Fruit fly (Drosophila melanogaster) whole organism, embryonic: ENCODE measurements around the gene fln.
A peak's percentile ranks its signal among the peaks of the same experiment; 100 is the strongest.

Source experiments
- Adf1 ChIP-seq: fragments of 200-800 bp; sonication (Bioruptor generic); IDR thresholded peaks from 2 replicates; pipeline ENCODE4 v1.3.6; 2022; ENCODE audit warnings: missing biosample characterization, missing genetic modification characterization
- Asciz ChIP-seq: fragments of 200-800 bp; sonication (Bioruptor generic); optimal IDR thresholded peaks from 2 replicates; lab custom pipeline; 2017; ENCODE audit warnings: missing biosample characterization, mild to moderate bottlenecking, missing genetic modification characterization, missing genetic modification reagents
- Bgb ChIP-seq: fragments of 200-800 bp; sonication (Bioruptor generic); IDR thresholded peaks from 2 replicates; pipeline ENCODE4 v1.3.6; 2022; ENCODE audit warnings: missing biosample characterization, missing genetic modification characterization; ENCODE audit not compliant: partially characterized antibody
- CG10366 ChIP-seq: fragments of 200-800 bp; sonication (Bioruptor generic); IDR thresholded peaks from 2 replicates; pipeline ENCODE4 v1.3.6; 2022; ENCODE audit warnings: missing biosample characterization, missing genetic modification characterization
- CG11560 ChIP-seq: fragments of 200-800 bp; sonication (Bioruptor generic); IDR thresholded peaks from 3 replicates; pipeline ENCODE4 v1.3.6; 2022; ENCODE audit warnings: missing biosample characterization, missing genetic modification characterization
- CG12236 ChIP-seq: fragments of 200-800 bp; sonication (Bioruptor generic); optimal IDR thresholded peaks from 2 replicates; lab custom pipeline; 2016; ENCODE audit warnings: missing biosample characterization, missing genetic modification characterization
- CG13624 ChIP-seq: fragments of 200-800 bp; sonication (Bioruptor generic); optimal IDR thresholded peaks from 2 replicates; lab custom pipeline; 2016; ENCODE audit warnings: missing biosample characterization, missing genetic modification characterization
- CG14965 ChIP-seq: fragments of 200-800 bp; sonication (Bioruptor generic); optimal IDR thresholded peaks from 2 replicates; lab custom pipeline; 2016; ENCODE audit warnings: missing biosample characterization, missing genetic modification characterization, borderline replicate concordance
- CG15269 ChIP-seq: fragments of 200-800 bp; sonication (Bioruptor generic); optimal IDR thresholded peaks from 2 replicates; lab custom pipeline; 2018; ENCODE audit warnings: missing biosample characterization, mild to moderate bottlenecking, missing genetic modification characterization, moderate library complexity
- CG1603 ChIP-seq: fragments of 200-800 bp; sonication (Bioruptor generic); optimal IDR thresholded peaks from 2 replicates; lab custom pipeline; 2019; ENCODE audit warnings: missing biosample characterization, mild to moderate bottlenecking, missing genetic modification characterization, moderate library complexity
- CG2116 ChIP-seq: fragments of 200-800 bp; sonication (Bioruptor generic); optimal IDR thresholded peaks from 3 replicates; lab custom pipeline; 2018; ENCODE audit warnings: missing biosample characterization, mild to moderate bottlenecking, missing genetic modification characterization
- CG31224 ChIP-seq: fragments of 200-800 bp; sonication (Bioruptor generic); IDR thresholded peaks from 2 replicates; pipeline ENCODE4 v1.3.6; 2022; ENCODE audit warnings: missing biosample characterization, missing genetic modification characterization
- CG32772 ChIP-seq: fragments of 200-800 bp; sonication (Bioruptor generic); IDR thresholded peaks from 2 replicates; pipeline ENCODE4 v1.3.6; 2022; ENCODE audit warnings: missing biosample characterization, missing genetic modification characterization
- CG3281 ChIP-seq: fragments of 200-800 bp; sonication (Bioruptor generic); optimal IDR thresholded peaks from 3 replicates; lab custom pipeline; 2017; ENCODE audit warnings: missing biosample characterization, mild to moderate bottlenecking, missing genetic modification characterization
- CG3407 ChIP-seq: fragments of 200-800 bp; sonication (Bioruptor generic); optimal IDR thresholded peaks from 2 replicates; lab custom pipeline; 2018; ENCODE audit warnings: missing biosample characterization, mild to moderate bottlenecking, missing genetic modification characterization
- CG3838 ChIP-seq: fragments of 200-800 bp; sonication (Bioruptor generic); optimal IDR thresholded peaks from 3 replicates; lab custom pipeline; 2016; ENCODE audit warnings: missing biosample characterization, missing genetic modification characterization
- CG3847 ChIP-seq: fragments of 200-800 bp; sonication (Bioruptor generic); IDR thresholded peaks from 2 replicates; pipeline ENCODE4 v1.3.6; 2022; ENCODE audit warnings: missing biosample characterization, missing genetic modification characterization
- CG42726 ChIP-seq: fragments of 200-800 bp; sonication (Bioruptor generic); IDR thresholded peaks from 2 replicates; pipeline ENCODE4 v1.3.6; 2022; ENCODE audit warnings: missing biosample characterization, missing genetic modification characterization; ENCODE audit not compliant: partially characterized antibody
- CG7963 ChIP-seq: fragments of 200-800 bp; sonication (Bioruptor generic); IDR thresholded peaks from 3 replicates; pipeline ENCODE4 v1.3.6; 2022; ENCODE audit warnings: missing biosample characterization, missing genetic modification characterization; ENCODE audit not compliant: partially characterized antibody
- Fer2 ChIP-seq: fragments of 200-800 bp; sonication (Bioruptor generic); optimal IDR thresholded peaks from 2 replicates; lab custom pipeline; 2018; ENCODE audit warnings: missing biosample characterization, mild to moderate bottlenecking, missing genetic modification characterization, moderate library complexity
- Hmx ChIP-seq: fragments of 200-800 bp; sonication (Bioruptor generic); optimal IDR thresholded peaks from 2 replicates; lab custom pipeline; 2016; ENCODE audit warnings: missing biosample characterization, missing genetic modification characterization
- Hr78 ChIP-seq, 2 experiments: fragments of 200-800 bp in 1 of 2; fragments of >200 bp in 1 of 2; sonication (Bioruptor generic) in 1 of 2; optimal IDR thresholded peaks; 2 replicates each; lab custom pipeline; 2017 to 2019; ENCODE audit warnings: missing biosample characterization in 2 of 2, missing genetic modification characterization in 2 of 2, mild to moderate bottlenecking in 1 of 2, moderate library complexity in 1 of 2
- Hsf ChIP-seq: fragments of 200-800 bp; sonication (Bioruptor generic); optimal IDR thresholded peaks from 3 replicates; lab custom pipeline; 2016; ENCODE audit warnings: missing biosample characterization, missing genetic modification characterization
- MESR4 ChIP-seq: fragments of 200-800 bp; sonication (Bioruptor generic); optimal IDR thresholded peaks from 2 replicates; lab custom pipeline; 2018; ENCODE audit warnings: missing biosample characterization, mild to moderate bottlenecking, missing genetic modification characterization, moderate library complexity
- NC2α ChIP-seq: fragments of 200-800 bp; sonication (Bioruptor generic); optimal IDR thresholded peaks from 2 replicates; lab custom pipeline; 2016; ENCODE audit warnings: missing biosample characterization, missing genetic modification characterization
- Neu2 ChIP-seq: fragments of 200-800 bp; sonication (Bioruptor generic); optimal IDR thresholded peaks from 3 replicates; lab custom pipeline; 2016; ENCODE audit warnings: missing biosample characterization, missing genetic modification characterization, borderline replicate concordance
- Nf-YA ChIP-seq: fragments of 200-800 bp; sonication (Bioruptor generic); IDR thresholded peaks from 2 replicates; pipeline ENCODE4 v1.3.6; 2022; ENCODE audit warnings: missing biosample characterization, missing genetic modification characterization
- Nf-YB ChIP-seq: fragments of 200-800 bp; sonication (Bioruptor generic); optimal IDR thresholded peaks from 3 replicates; lab custom pipeline; 2019; ENCODE audit warnings: missing biosample characterization, mild to moderate bottlenecking, missing genetic modification characterization, moderate library complexity
- Nf-YC ChIP-seq: fragments of 200-800 bp; optimal IDR thresholded peaks from 3 replicates; lab custom pipeline; 2019; ENCODE audit warnings: missing biosample characterization, mild to moderate bottlenecking, missing genetic modification characterization, moderate library complexity
- Oli ChIP-seq: fragments of 200-800 bp; sonication (Bioruptor generic); optimal IDR thresholded peaks from 2 replicates; lab custom pipeline; 2018; ENCODE audit warnings: missing biosample characterization, mild to moderate bottlenecking, missing genetic modification characterization, moderate library complexity
- Ptx1 ChIP-seq: fragments of 200-800 bp; sonication (Bioruptor generic); IDR thresholded peaks from 2 replicates; pipeline ENCODE4 v1.3.6; 2022; ENCODE audit warnings: missing biosample characterization, missing genetic modification characterization
- Side ChIP-seq: fragments of 200-800 bp; sonication (Bioruptor generic); optimal IDR thresholded peaks from 2 replicates; lab custom pipeline; 2016; ENCODE audit warnings: missing biosample characterization, missing genetic modification characterization
- TFAM ChIP-seq: fragments of 200-800 bp; sonication (Bioruptor generic); optimal IDR thresholded peaks from 2 replicates; lab custom pipeline; 2017; ENCODE audit warnings: missing biosample characterization, missing genetic modification characterization, inconsistent platforms
- Taf1 ChIP-seq: fragments of 200-800 bp; sonication (Bioruptor generic); IDR thresholded peaks from 2 replicates; pipeline ENCODE4 v1.3.6; 2022; ENCODE audit warnings: missing biosample characterization, missing genetic modification characterization
- Trl ChIP-seq, 3 experiments: fragments of >200 bp in 2 of 3; fragments of 200-800 bp in 1 of 3; sonication (Bioruptor generic) in 1 of 3; optimal IDR thresholded peaks; 2 replicates in 1 of 3; 3 replicates in 2 of 3; lab custom pipeline; 2016 to 2017; ENCODE audit warnings: missing biosample characterization in 1 of 3, missing genetic modification characterization in 1 of 3
- Vsx1 ChIP-seq: fragments of 200-800 bp; sonication (Bioruptor generic); optimal IDR thresholded peaks from 2 replicates; lab custom pipeline; 2017; ENCODE audit warnings: missing biosample characterization, mild to moderate bottlenecking, missing genetic modification characterization, missing genetic modification reagents
- bab2 ChIP-seq: fragments of 200-800 bp; sonication (Bioruptor generic); optimal IDR thresholded peaks from 2 replicates; lab custom pipeline; 2016; ENCODE audit warnings: missing biosample characterization, missing genetic modification characterization
- br ChIP-seq: fragments of >200 bp; optimal IDR thresholded peaks from 2 replicates; lab custom pipeline; 2017
- dati ChIP-seq: fragments of 200-800 bp; sonication (Bioruptor generic); IDR thresholded peaks from 2 replicates; pipeline ENCODE4 v1.3.6; 2022; ENCODE audit warnings: missing biosample characterization, missing genetic modification characterization
- eyg ChIP-seq: fragments of 200-800 bp; sonication (Bioruptor generic); optimal IDR thresholded peaks from 3 replicates; lab custom pipeline; 2016; ENCODE audit warnings: missing biosample characterization, missing genetic modification characterization
- hbn ChIP-seq: fragments of 200-800 bp; sonication (Bioruptor generic); IDR thresholded peaks from 2 replicates; pipeline ENCODE4 v1.3.6; 2022; ENCODE audit warnings: missing biosample characterization, missing genetic modification characterization; ENCODE audit not compliant: partially characterized antibody
- ken ChIP-seq: fragments of 200-800 bp; sonication (Bioruptor generic); IDR thresholded peaks from 3 replicates; pipeline ENCODE4 v1.3.6; 2022; ENCODE audit warnings: missing biosample characterization, missing genetic modification characterization
- lab ChIP-seq: fragments of 200-800 bp; sonication (Bioruptor generic); optimal IDR thresholded peaks from 3 replicates; lab custom pipeline; 2017; ENCODE audit warnings: missing biosample characterization, missing genetic modification characterization, mild to moderate bottlenecking, moderate library complexity, missing genetic modification reagents
- nerfin-2 ChIP-seq: fragments of 200-800 bp; sonication (Bioruptor generic); IDR thresholded peaks from 2 replicates; pipeline ENCODE4 v1.3.6; 2022; ENCODE audit warnings: missing biosample characterization, missing genetic modification characterization; ENCODE audit not compliant: partially characterized antibody
- otp ChIP-seq: fragments of 200-800 bp; sonication (Bioruptor generic); IDR thresholded peaks from 3 replicates; pipeline ENCODE4, ENCODE4 v1.3.6; 2022; ENCODE audit warnings: missing biosample characterization, missing genetic modification characterization
- pita ChIP-seq: fragments of 200-800 bp; sonication (Bioruptor generic); optimal IDR thresholded peaks from 2 replicates; lab custom pipeline; 2017; ENCODE audit warnings: missing biosample characterization, mild to moderate bottlenecking, missing genetic modification characterization
- salm ChIP-seq: fragments of 200-800 bp; sonication (Bioruptor generic); optimal IDR thresholded peaks from 2 replicates; lab custom pipeline; 2018; ENCODE audit warnings: missing biosample characterization, mild to moderate bottlenecking, missing genetic modification characterization
- slbo ChIP-seq: fragments of 200-800 bp; sonication (Bioruptor generic); IDR thresholded peaks from 2 replicates; pipeline ENCODE4 v1.3.6; 2022; ENCODE audit warnings: missing biosample characterization, missing genetic modification characterization
- toy ChIP-seq: fragments of 200-800 bp; sonication (Bioruptor generic); IDR thresholded peaks from 2 replicates; pipeline ENCODE4 v1.3.6; 2022; ENCODE audit warnings: missing biosample characterization, missing genetic modification characterization
- trem ChIP-seq: fragments of 200-800 bp; optimal IDR thresholded peaks from 3 replicates; lab custom pipeline; 2019; ENCODE audit warnings: missing biosample characterization, mild to moderate bottlenecking, missing genetic modification characterization, moderate library complexity
- wek ChIP-seq: fragments of 200-800 bp; sonication (Bioruptor generic); optimal IDR thresholded peaks from 3 replicates; lab custom pipeline; 2018; ENCODE audit warnings: missing biosample characterization, mild to moderate bottlenecking, missing genetic modification characterization, moderate library complexity

fln gene

DNA sequence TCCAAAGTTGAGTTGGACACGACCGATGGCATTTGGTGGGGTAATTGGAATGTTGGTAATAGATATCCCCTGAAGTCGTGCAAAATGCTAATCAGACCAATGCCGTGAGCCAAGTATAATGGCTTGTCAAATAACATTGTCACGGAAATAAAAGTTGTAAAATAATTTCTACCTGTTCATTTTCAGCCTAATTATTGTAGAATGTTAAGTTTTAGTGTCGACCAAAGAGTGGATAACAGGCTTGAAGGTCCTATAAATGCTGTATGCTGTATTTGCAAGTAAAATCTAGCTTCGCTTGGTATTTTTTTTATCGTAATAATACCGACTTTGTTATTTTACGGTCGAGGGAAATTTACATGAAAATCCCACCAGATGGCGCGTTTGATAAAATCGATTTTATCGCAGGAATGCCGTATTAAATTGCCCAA, 13.4 kb upstream of the fln start (continued):
- TF ChIP-seq CG7963 (GFP tag; lab: Robert Waterston, UW) (no peak), Asciz (GFP tag; lab: Kevin White, UChicago) (no peak), CG2116 (GFP tag; lab: Kevin White, UChicago) (peak; percentile 25), Bgb (GFP tag; lab: Robert Waterston, UW) (peak; percentile 79; the same call in 1 of the 2 replicates), CG31224 (no peak), Nf-YC (tag; lab: Kevin White, UChicago) (peak; percentile 41), Vsx1 (GFP tag; lab: Kevin White, UChicago) (peak; percentile 69), Hmx (GFP tag; lab: Kevin White, UChicago) (no peak), NC2α (GFP tag; lab: Kevin White, UChicago) (no peak), eyg (GFP tag; lab: Kevin White, UChicago) (no peak), nerfin-2 (GFP tag; lab: Robert Waterston, UW) (peak; percentile 33; the same call in 1 of the 2 replicates), Adf1 (GFP tag; lab: Robert Waterston, UW) (no peak), Oli (no peak), CG32772 (GFP tag; lab: Robert Waterston, UW) (no peak), TFAM (no peak), Fer2 (tag; lab: Kevin White, UChicago) (no peak), CG3838 (GFP tag; lab: Kevin White, UChicago) (no peak), bab2 (GFP tag; lab: Kevin White, UChicago) (no peak), trem (tag; lab: Kevin White, UChicago) (peak; percentile 43), Nf-YB (no peak), CG14965 (GFP tag; lab: Kevin White, UChicago) (no peak), CG3847 (GFP tag; lab: Robert Waterston, UW) (no peak), dati (GFP tag; lab: Robert Waterston, UW) (no peak), pita (GFP tag; lab: Kevin White, UChicago) (peak; percentile 61), Nf-YA (no peak), CG10366 (no peak), ken (GFP tag; lab: Robert Waterston, UW) (no peak), CG42726 (0 out of 2 replicates have a peak, but pooled peaks have one; percentile 47), Side (GFP tag; lab: Kevin White, UChicago) (no peak), CG12236 (GFP tag; lab: Kevin White, UChicago) (no peak), Hsf (GFP tag; lab: Kevin White, UChicago) (no peak), CG3407 (GFP tag; lab: Kevin White, UChicago) (no peak), CG1603 (peak; percentile 58), Trl (optimal IDR thresholded peaks at IDR 0.05; lab: Kevin White, UChicago) (no peak), Trl (GFP tag; optimal IDR thresholded peaks at IDR 0.05; lab: Kevin White, UChicago) (no peak), Ptx1 (GFP tag; lab: Robert Waterston, UW) (no peak), Neu2 (GFP tag; lab: Kevin White, UChicago) (no peak), CG13624 (GFP tag; lab: Kevin White, UChicago) (no peak), otp (GFP tag; lab: Robert Waterston, UW) (no peak), CG15269 (peak; percentile 23), lab (GFP tag; lab: Kevin White, UChicago) (no peak), wek (GFP tag; lab: Kevin White, UChicago) (no peak), salm (tag; lab: Kevin White, UChicago) (no peak), CG11560 (tag; lab: Robert Waterston, UW) (no peak), hbn (peak; percentile 37; the same call in 1 of the 2 replicates), slbo (GFP tag; lab: Robert Waterston, UW) (no peak), MESR4 (GFP tag; lab: Kevin White, UChicago) (no peak), br (no peak), Hr78 (GFP tag; optimal IDR thresholded peaks at IDR 0.05; lab: Kevin White, UChicago) (no peak), toy (GFP tag; lab: Robert Waterston, UW) (no peak), CG3281 (GFP tag; lab: Kevin White, UChicago) (no peak), Taf1 (GFP tag; lab: Robert Waterston, UW) (no peak)
